Worm (Caenorhabditis elegans) whole organism, L4 larva: ENCODE data around the gene msd-2.
A peak's percentile ranks its signal among the peaks of the same experiment; 100 is the strongest.

Experiments used
- D1046.2 ChIP-seq: fragments of 200-800 bp; sonication (Bioruptor generic); IDR thresholded peaks from 2 replicates; pipeline ENCODE4 v1.3.6; 2022; ENCODE audit warnings: missing genetic modification characterization, missing compliant biosample characterization
- F26F4.8 ChIP-seq: fragments of 200-800 bp; sonication (Bioruptor generic); conservative IDR thresholded peaks from 2 replicates; pipeline ENCODE4 v1.3.6; 2022; ENCODE audit warnings: missing genetic modification characterization, missing compliant biosample characterization
- F44E2.7 ChIP-seq: fragments of 200-800 bp; sonication (Bioruptor generic); IDR thresholded peaks from 2 replicates; pipeline ENCODE4 v2.1.2; 2022; ENCODE audit warnings: missing genetic modification characterization, missing compliant biosample characterization
- R02D3.7 ChIP-seq: fragments of 150-350 bp; sonication (generic microtip); optimal IDR thresholded peaks from 3 replicates; lab custom pipeline; 2014; ENCODE audit warnings: missing biosample characterization, missing genetic modification characterization
- T20F7.1 ChIP-seq: fragments of 200-800 bp; sonication (Bioruptor generic); optimal IDR thresholded peaks from 2 replicates; lab custom pipeline; 2018; ENCODE audit warnings: mild to moderate bottlenecking, missing genetic modification characterization, missing compliant biosample characterization
- aha-1 ChIP-seq: fragments of 150-350 bp; peaks from one replicate; lab custom pipeline; 2014; ENCODE audit warnings: missing biosample characterization, missing genetic modification characterization
- aly-2 ChIP-seq: sonication (generic microtip); optimal IDR thresholded peaks from 2 replicates; lab custom pipeline; 2018; ENCODE audit warnings: missing biosample characterization, missing genetic modification characterization
- ceh-32 ChIP-seq: sonication (generic microtip); optimal IDR thresholded peaks from 2 replicates; lab custom pipeline; 2016; ENCODE audit warnings: mild to moderate bottlenecking, missing genetic modification characterization, missing compliant biosample characterization; ENCODE audit not compliant: poor library complexity
- daf-16 ChIP-seq, 3 experiments: sonication (generic microtip); optimal IDR thresholded peaks; 2 replicates each; lab custom pipeline; 2016 to 2017; ENCODE audit warnings: missing genetic modification characterization in 3 of 3, missing genetic modification reagents in 3 of 3, mild to moderate bottlenecking in 2 of 3, missing compliant biosample characterization in 2 of 3, missing biosample characterization in 1 of 3, moderate library complexity in 1 of 3
- daf-8 ChIP-seq: fragments of 200-800 bp; sonication (Bioruptor generic); IDR thresholded peaks from 2 replicates; pipeline ENCODE4 v1.3.6; 2022; ENCODE audit warnings: missing genetic modification characterization, missing compliant biosample characterization
- dmd-8 ChIP-seq: fragments of 200-800 bp; sonication (Bioruptor generic); IDR thresholded peaks from 2 replicates; pipeline ENCODE4 v1.3.6; 2022; ENCODE audit warnings: missing genetic modification characterization, missing compliant biosample characterization
- dmd-9 ChIP-seq: fragments of 200-800 bp; sonication (Bioruptor generic); IDR thresholded peaks from 2 replicates; pipeline ENCODE4 v1.3.6; 2022; ENCODE audit warnings: missing genetic modification reagents, missing genetic modification characterization, missing compliant biosample characterization
- dpl-1 ChIP-seq: fragments of 150-350 bp; optimal IDR thresholded peaks from 2 replicates; lab custom pipeline; 2014; ENCODE audit warnings: missing biosample characterization, missing genetic modification reagents, missing genetic modification characterization
- fkh-10 ChIP-seq: fragments of 150-350 bp; optimal IDR thresholded peaks from 2 replicates; lab custom pipeline; 2014; ENCODE audit warnings: missing biosample characterization, missing genetic modification reagents, missing genetic modification characterization
- jun-1 ChIP-seq: fragments of 150-350 bp; optimal IDR thresholded peaks from 2 replicates; lab custom pipeline; 2014; ENCODE audit warnings: missing biosample characterization, missing genetic modification reagents, missing genetic modification characterization
- lim-7 ChIP-seq: fragments of 200-800 bp; sonication (Bioruptor generic); IDR thresholded peaks from 2 replicates; pipeline ENCODE4 v1.3.6; 2022; ENCODE audit warnings: missing genetic modification characterization, missing compliant biosample characterization
- lin-13 ChIP-seq: fragments of 150-350 bp; optimal IDR thresholded peaks from 2 replicates; lab custom pipeline; 2014; ENCODE audit warnings: missing biosample characterization, missing genetic modification reagents, missing genetic modification characterization
- mep-1 ChIP-seq: fragments of 150-350 bp; sonication (generic microtip); optimal IDR thresholded peaks from 3 replicates; lab custom pipeline; 2014; ENCODE audit warnings: missing biosample characterization, missing genetic modification characterization
- nhr-10 ChIP-seq: fragments of 150-350 bp; optimal IDR thresholded peaks from 2 replicates; lab custom pipeline; 2014; ENCODE audit warnings: missing biosample characterization, missing genetic modification characterization
- nhr-11 ChIP-seq: fragments of 150-350 bp; optimal IDR thresholded peaks from 2 replicates; lab custom pipeline; 2014; ENCODE audit warnings: missing biosample characterization, missing genetic modification characterization
- nhr-48 ChIP-seq: sonication (generic microtip); optimal IDR thresholded peaks from 2 replicates; lab custom pipeline; 2016; ENCODE audit warnings: mild to moderate bottlenecking, missing genetic modification characterization, missing compliant biosample characterization
- nhr-77 ChIP-seq: fragments of 150-350 bp; optimal IDR thresholded peaks from 2 replicates; lab custom pipeline; 2014; ENCODE audit warnings: missing biosample characterization, missing genetic modification characterization
- pha-4 ChIP-seq, 2 experiments: fragments of 150-350 bp in 1 of 2; fragments of 200-800 bp in 1 of 2; sonication (Bioruptor generic) in 1 of 2; IDR thresholded peaks in 1 of 2; optimal IDR thresholded peaks in 1 of 2; 2 replicates each; pipeline versions ENCODE4 v1.3.6 to Lab custom; 2014 to 2022; ENCODE audit warnings: missing genetic modification characterization in 2 of 2, missing genetic modification reagents in 2 of 2, missing biosample characterization in 1 of 2, missing compliant biosample characterization in 1 of 2
- pqm-1 ChIP-seq: sonication (generic microtip); optimal IDR thresholded peaks from 2 replicates; lab custom pipeline; 2017; ENCODE audit warnings: missing biosample characterization, missing genetic modification characterization
- saeg-2 ChIP-seq: fragments of 200-800 bp; sonication (Bioruptor generic); IDR thresholded peaks from 2 replicates; pipeline ENCODE4 v1.3.6; 2022; ENCODE audit warnings: missing genetic modification reagents, missing genetic modification characterization, missing compliant biosample characterization
- set-16 ChIP-seq: fragments of 200-800 bp; sonication (Bioruptor generic); IDR thresholded peaks from 2 replicates; pipeline ENCODE4 v1.3.6; 2022; ENCODE audit warnings: missing genetic modification reagents, missing genetic modification characterization, missing compliant biosample characterization
- skn-1 ChIP-seq: fragments of 150-350 bp; optimal IDR thresholded peaks from 2 replicates; lab custom pipeline; 2014; ENCODE audit warnings: missing biosample characterization, missing genetic modification characterization
- snpc-1.2 ChIP-seq: fragments of 200-800 bp; sonication (Bioruptor generic); IDR thresholded peaks from 2 replicates; pipeline ENCODE4 v1.3.6; 2022; ENCODE audit warnings: missing genetic modification reagents, missing genetic modification characterization, missing compliant biosample characterization
- tag-97 ChIP-seq: fragments of 200-800 bp; sonication (Bioruptor generic); IDR thresholded peaks from 2 replicates; pipeline ENCODE4 v1.3.6; 2022; ENCODE audit warnings: missing genetic modification characterization, missing compliant biosample characterization
- unc-62 ChIP-seq, 3 experiments: fragments of 150-350 bp in 1 of 3; sonication (generic microtip); optimal IDR thresholded peaks in 2 of 3; peaks in 1 of 3; 1 replicate in 1 of 3; 2 replicates in 2 of 3; lab custom pipeline; 2014 to 2017; ENCODE audit warnings: missing biosample characterization in 3 of 3, missing genetic modification characterization in 3 of 3, missing genetic modification reagents in 3 of 3, missing genotype in 1 of 3
- vab-7 ChIP-seq: fragments of 200-800 bp; sonication (Bioruptor generic); IDR thresholded peaks from 2 replicates; pipeline ENCODE4 v1.3.6; 2022; ENCODE audit warnings: missing genetic modification reagents, missing genetic modification characterization, missing compliant biosample characterization
- zag-1 ChIP-seq: fragments of 150-350 bp; optimal IDR thresholded peaks from 2 replicates; lab custom pipeline; 2014; ENCODE audit warnings: missing biosample characterization, missing genetic modification characterization
- zfp-3 ChIP-seq: fragments of 200-800 bp; sonication (Bioruptor generic); conservative IDR thresholded peaks from 2 replicates; pipeline ENCODE4 v1.3.6; 2022; ENCODE audit warnings: missing genetic modification reagents, missing genetic modification characterization, missing compliant biosample characterization
- zip-11 ChIP-seq: fragments of 200-800 bp; sonication (Bioruptor generic); IDR thresholded peaks from 2 replicates; pipeline ENCODE4 v1.3.6; 2022; ENCODE audit warnings: missing genetic modification characterization, missing compliant biosample characterization

Gene msd-2

ce11 chrIV:10040803-10041202 lies 11.9 kb downstream of the msd-2 start, which contains the start of gene dhs-31:
dhs-31 (minus strand) TSS chrIV:10040903.
- no peak for TF ChIP-seq skn-1
- TF ChIP-seq vab-7, result no peak
- no peak for TF ChIP-seq lin-13 (GFP tag; lab: Kevin White, UChicago)
- TF ChIP-seq pqm-1 (tag; lab: Kevin White, UChicago), result no peak
- TF ChIP-seq F44E2.7 (GFP tag; lab: Robert Waterston, UW), result no peak
- TF ChIP-seq set-16 (GFP tag; lab: Robert Waterston, UW), result no peak
- TF ChIP-seq fkh-10 (GFP tag; lab: Kevin White, UChicago), result no peak
- no peak for TF ChIP-seq saeg-2 (GFP tag; lab: Robert Waterston, UW)
- no peak for TF ChIP-seq mep-1 (tag; lab: Kevin White, UChicago)
- TF ChIP-seq nhr-48 (tag; lab: Kevin White, UChicago), result no peak
- TF ChIP-seq zip-11 (GFP tag; lab: Robert Waterston, UW), result no peak

ce11 chrIV:10042881-10043280 lies 14.0 kb downstream of the msd-2 start, which contains the start of gene frk-1:
frk-1 (plus strand) TSS chrIV:10043181.
- TF ChIP-seq set-16 (GFP tag; lab: Robert Waterston, UW) (no peak), ceh-32 (no peak), aha-1 (tag; lab: Kevin White, UChicago) (peak; percentile 73), snpc-1.2 (GFP tag; lab: Robert Waterston, UW) (no peak), nhr-10 (tag; lab: Kevin White, UChicago) (no peak), R02D3.7 (tag; lab: Kevin White, UChicago) (no peak)

ce11 chrIV:10046005-10046404 lies 17.1 kb downstream of the msd-2 start:
- TF ChIP-seq nhr-11 (tag; lab: Kevin White, UChicago), result peak; percentile 23
- TF ChIP-seq lim-7 (GFP tag; lab: Robert Waterston, UW), result no peak
- TF ChIP-seq jun-1 (tag; lab: Kevin White, UChicago), result no peak
- no peak for TF ChIP-seq F26F4.8 (GFP tag; lab: Robert Waterston, UW)
- peak; percentile 14 for TF ChIP-seq aha-1 (tag; lab: Kevin White, UChicago)
- no peak for TF ChIP-seq pha-4 (GFP tag; IDR thresholded peaks at IDR 0.05; lab: Robert Waterston, UW)
- no peak for TF ChIP-seq pha-4 (tag; optimal IDR thresholded peaks at IDR 0.05; lab: Kevin White, UChicago)
- no peak for TF ChIP-seq T20F7.1 (GFP tag; lab: Kevin White, UChicago)
- peak in 1 of 2 experiments; percentile 77 for TF ChIP-seq unc-62 (GFP tag; optimal IDR thresholded peaks at IDR 0.05 in 1 of 2; lab: Kevin White, UChicago)
- no peak for TF ChIP-seq unc-62 (tag; optimal IDR thresholded peaks at IDR 0.05; lab: Kevin White, UChicago)
- TF ChIP-seq D1046.2 (GFP tag; lab: Robert Waterston, UW), result no peak
- TF ChIP-seq daf-16 (GFP tag; optimal IDR thresholded peaks at IDR 0.05; lab: Kevin White, UChicago), result peak in 1 of 2 experiments; percentile 35
- no peak for TF ChIP-seq daf-16 (tag; optimal IDR thresholded peaks at IDR 0.05; lab: Kevin White, UChicago)
- no peak for TF ChIP-seq dmd-9 (GFP tag; lab: Robert Waterston, UW)
- TF ChIP-seq fkh-10 (GFP tag; lab: Kevin White, UChicago), result no peak
- no peak for TF ChIP-seq zip-11 (GFP tag; lab: Robert Waterston, UW)
- no peak for TF ChIP-seq zfp-3 (GFP tag; lab: Robert Waterston, UW)
- TF ChIP-seq zag-1 (tag; lab: Kevin White, UChicago), result no peak
- TF ChIP-seq nhr-77 (tag; lab: Kevin White, UChicago), result no peak
- TF ChIP-seq aly-2, result no peak

- no peak for TF ChIP-seq tag-97 (GFP tag; lab: Robert Waterston, UW)
- no peak for TF ChIP-seq dpl-1 (GFP tag; lab: Kevin White, UChicago)
- no peak for TF ChIP-seq daf-8
Observed at ce11 chrIV:10047108-10047507, 18.2 kb downstream of the msd-2 start, which contains the start of gene T04B2.3. T04B2.3 (plus strand) TSS chrIV:10047408.

- TF ChIP-seq daf-8, result no peak
- no peak for TF ChIP-seq jun-1 (tag; lab: Kevin White, UChicago)
- peak; percentile 54 for TF ChIP-seq nhr-11 (tag; lab: Kevin White, UChicago)
- no peak for TF ChIP-seq dmd-8
Observed at ce11 chrIV:10048268-10048667, 19.4 kb downstream of the msd-2 start.
